Worm (Caenorhabditis elegans) whole organism, L2 larva: Measurements from ENCODE around the gene F28C6.9.
A peak's percentile ranks its signal among the peaks of the same experiment; 100 is the strongest.

Source experiments
- C34F6.9 ChIP-seq: fragments of 150-350 bp; optimal IDR thresholded peaks from 2 replicates; lab custom pipeline; 2014; ENCODE audit warnings: missing biosample characterization, missing genetic modification characterization
- F13H6.1 ChIP-seq: sonication (generic microtip); optimal IDR thresholded peaks from 2 replicates; lab custom pipeline; 2016; ENCODE audit warnings: missing genetic modification characterization, missing compliant biosample characterization
- R02D3.7 ChIP-seq: fragments of 150-350 bp; optimal IDR thresholded peaks from 2 replicates; lab custom pipeline; 2014; ENCODE audit warnings: missing biosample characterization, missing genetic modification characterization
- Y55F3AM.14 ChIP-seq: fragments of 200-800 bp; sonication (Bioruptor generic); optimal IDR thresholded peaks from 2 replicates; lab custom pipeline; 2018; ENCODE audit warnings: mild to moderate bottlenecking, missing genetic modification characterization, missing compliant biosample characterization
- ZK546.5 ChIP-seq: sonication (generic microtip); optimal IDR thresholded peaks from 2 replicates; lab custom pipeline; 2017; ENCODE audit warnings: missing biosample characterization, missing genetic modification characterization
- alr-1 ChIP-seq: fragments of 150-350 bp; optimal IDR thresholded peaks from 2 replicates; lab custom pipeline; 2014; ENCODE audit warnings: missing biosample characterization, missing genetic modification characterization
- aly-2 ChIP-seq: fragments of 150-350 bp; optimal IDR thresholded peaks from 2 replicates; lab custom pipeline; 2014; ENCODE audit warnings: missing biosample characterization, missing genetic modification characterization
- ama-1 ChIP-seq: fragments of 150-350 bp; optimal IDR thresholded peaks from 2 replicates; lab custom pipeline; 2018; ENCODE audit warnings: inconsistent platforms
- blmp-1 ChIP-seq: sonication (generic microtip); optimal IDR thresholded peaks from 2 replicates; lab custom pipeline; 2017; ENCODE audit warnings: missing genetic modification characterization, mild to moderate bottlenecking, missing compliant biosample characterization, antibody characterized with exemption, moderate library complexity; ENCODE audit not compliant: insufficient read depth
- ceh-16 ChIP-seq: fragments of 150-350 bp; optimal IDR thresholded peaks from 2 replicates; lab custom pipeline; 2014; ENCODE audit warnings: missing biosample characterization, missing genetic modification characterization
- ceh-82 ChIP-seq: fragments of 150-350 bp; optimal IDR thresholded peaks from 2 replicates; lab custom pipeline; 2014; ENCODE audit warnings: missing biosample characterization, missing genetic modification characterization
- crh-2 ChIP-seq: sonication (generic microtip); optimal IDR thresholded peaks from 2 replicates; lab custom pipeline; 2017; ENCODE audit warnings: missing biosample characterization, missing genetic modification characterization
- dmd-4 ChIP-seq: sonication (generic microtip); optimal IDR thresholded peaks from 2 replicates; lab custom pipeline; 2017; ENCODE audit warnings: missing biosample characterization, missing genetic modification characterization
- egl-27 ChIP-seq: sonication (generic microtip); optimal IDR thresholded peaks from 3 replicates; lab custom pipeline; 2017; ENCODE audit warnings: missing biosample characterization, missing genetic modification reagents, missing genetic modification characterization
- elt-1 ChIP-seq: fragments of 150-350 bp; optimal IDR thresholded peaks from 2 replicates; lab custom pipeline; 2014; ENCODE audit warnings: missing biosample characterization, missing genetic modification characterization
- elt-3 ChIP-seq: sonication (generic microtip); optimal IDR thresholded peaks from 2 replicates; lab custom pipeline; 2017; ENCODE audit warnings: missing biosample characterization, missing genetic modification characterization
- fos-1 ChIP-seq: fragments of 150-350 bp; optimal IDR thresholded peaks from 2 replicates; lab custom pipeline; 2014; ENCODE audit warnings: missing biosample characterization, missing genetic modification characterization
- gmeb-1 ChIP-seq: fragments of 150-350 bp; optimal IDR thresholded peaks from 2 replicates; lab custom pipeline; 2014; ENCODE audit warnings: missing biosample characterization, missing genetic modification characterization
- lin-11 ChIP-seq: fragments of 150-350 bp; sonication (generic microtip); optimal IDR thresholded peaks from 2 replicates; lab custom pipeline; 2014; ENCODE audit warnings: missing biosample characterization, missing genetic modification characterization, inconsistent platforms, mixed read lengths
- lin-13 ChIP-seq: fragments of 150-350 bp; optimal IDR thresholded peaks from 2 replicates; lab custom pipeline; 2014; ENCODE audit warnings: missing biosample characterization, missing genetic modification reagents, missing genetic modification characterization
- lin-39 ChIP-seq: fragments of 150-350 bp; optimal IDR thresholded peaks from 2 replicates; lab custom pipeline; 2014; ENCODE audit warnings: missing biosample characterization, missing genetic modification reagents, missing genetic modification characterization
- lsy-2 ChIP-seq, 2 experiments: fragments of 150-350 bp in 1 of 2; sonication (generic microtip) in 1 of 2; optimal IDR thresholded peaks; 2 replicates each; lab custom pipeline; 2014 to 2017; ENCODE audit warnings: missing biosample characterization in 2 of 2, missing genetic modification characterization in 2 of 2
- mab-5 ChIP-seq: fragments of 150-350 bp; optimal IDR thresholded peaks from 2 replicates; lab custom pipeline; 2014; ENCODE audit warnings: missing biosample characterization, missing genetic modification characterization
- mbf-1 ChIP-seq: sonication (generic microtip); optimal IDR thresholded peaks from 2 replicates; lab custom pipeline; 2017; ENCODE audit warnings: missing biosample characterization, missing genetic modification characterization
- mdl-1 ChIP-seq, 2 experiments: fragments of 150-350 bp in 1 of 2; sonication (generic microtip) in 1 of 2; optimal IDR thresholded peaks; 2 replicates each; lab custom pipeline; 2017; ENCODE audit warnings: missing biosample characterization in 2 of 2, missing genetic modification characterization in 2 of 2
- nhr-10 ChIP-seq: sonication (generic microtip); optimal IDR thresholded peaks from 2 replicates; lab custom pipeline; 2017; ENCODE audit warnings: missing biosample characterization, missing genetic modification characterization
- nhr-11 ChIP-seq: fragments of 150-350 bp; optimal IDR thresholded peaks from 2 replicates; lab custom pipeline; 2014; ENCODE audit warnings: missing biosample characterization, missing genetic modification characterization
- nhr-12 ChIP-seq: fragments of 150-350 bp; optimal IDR thresholded peaks from 2 replicates; lab custom pipeline; 2014; ENCODE audit warnings: missing biosample characterization, missing genetic modification characterization
- nhr-129 ChIP-seq: fragments of 150-350 bp; optimal IDR thresholded peaks from 2 replicates; lab custom pipeline; 2014; ENCODE audit warnings: missing biosample characterization, missing genetic modification characterization
- nhr-21 ChIP-seq: fragments of 150-350 bp; optimal IDR thresholded peaks from 2 replicates; lab custom pipeline; 2014; ENCODE audit warnings: missing biosample characterization, missing genetic modification characterization
- nhr-23 ChIP-seq: fragments of 150-350 bp; optimal IDR thresholded peaks from 2 replicates; lab custom pipeline; 2014; ENCODE audit warnings: missing biosample characterization, missing genetic modification reagents, missing genetic modification characterization
- nhr-237 ChIP-seq: fragments of 150-350 bp; optimal IDR thresholded peaks from 2 replicates; lab custom pipeline; 2014; ENCODE audit warnings: missing biosample characterization, missing genetic modification characterization
- nhr-25 ChIP-seq: fragments of 150-350 bp; sonication (generic microtip); optimal IDR thresholded peaks from 3 replicates; lab custom pipeline; 2014; ENCODE audit warnings: missing biosample characterization, missing genetic modification characterization
- nhr-6 ChIP-seq: fragments of 150-350 bp; optimal IDR thresholded peaks from 2 replicates; lab custom pipeline; 2014; ENCODE audit warnings: missing biosample characterization, missing genetic modification characterization
- nhr-77 ChIP-seq: fragments of 150-350 bp; optimal IDR thresholded peaks from 2 replicates; lab custom pipeline; 2014; ENCODE audit warnings: missing biosample characterization, missing genetic modification characterization
- peb-1 ChIP-seq: fragments of 150-350 bp; optimal IDR thresholded peaks from 2 replicates; lab custom pipeline; 2014; ENCODE audit warnings: missing biosample characterization, missing genetic modification characterization
- sem-4 ChIP-seq: fragments of 150-350 bp; optimal IDR thresholded peaks from 2 replicates; lab custom pipeline; 2014; ENCODE audit warnings: missing biosample characterization, missing genetic modification reagents, missing genetic modification characterization
- skn-1 ChIP-seq: sonication (generic microtip); optimal IDR thresholded peaks from 2 replicates; lab custom pipeline; 2017; ENCODE audit warnings: missing biosample characterization, missing genetic modification characterization
- sma-3 ChIP-seq: sonication (generic microtip); optimal IDR thresholded peaks from 2 replicates; lab custom pipeline; 2016; ENCODE audit warnings: missing genetic modification reagents, missing genetic modification characterization, missing compliant biosample characterization
- sma-9 ChIP-seq, 2 experiments: fragments of 150-350 bp in 1 of 2; sonication (generic microtip) in 1 of 2; optimal IDR thresholded peaks; 2 replicates each; lab custom pipeline; 2014 to 2016; ENCODE audit warnings: missing genetic modification characterization in 2 of 2, mild to moderate bottlenecking in 1 of 2, missing biosample characterization in 1 of 2, missing compliant biosample characterization in 1 of 2, missing genetic modification reagents in 1 of 2, moderate library complexity in 1 of 2
- snpc-4 ChIP-seq: fragments of 150-350 bp; optimal IDR thresholded peaks from 2 replicates; lab custom pipeline; 2014; ENCODE audit warnings: missing biosample characterization, missing genetic modification characterization
- unc-39 ChIP-seq: fragments of 150-350 bp; optimal IDR thresholded peaks from 2 replicates; lab custom pipeline; 2014; ENCODE audit warnings: missing biosample characterization, missing genetic modification characterization
- unc-55 ChIP-seq: fragments of 150-350 bp; sonication (generic microtip); optimal IDR thresholded peaks from 3 replicates; lab custom pipeline; 2014; ENCODE audit warnings: missing biosample characterization, missing genetic modification reagents, missing genetic modification characterization
- unc-62 ChIP-seq: fragments of 150-350 bp; optimal IDR thresholded peaks from 2 replicates; lab custom pipeline; 2014; ENCODE audit warnings: missing biosample characterization, missing genetic modification reagents, missing genetic modification characterization
- zag-1 ChIP-seq: fragments of 150-350 bp; optimal IDR thresholded peaks from 2 replicates; lab custom pipeline; 2014; ENCODE audit warnings: missing biosample characterization, missing genetic modification characterization
- ztf-1 ChIP-seq: fragments of 200-800 bp; sonication (Bioruptor generic); conservative IDR thresholded peaks from 2 replicates; pipeline ENCODE4 v1.3.6; 2022; ENCODE audit warnings: missing genetic modification characterization, missing compliant biosample characterization
- ztf-11 ChIP-seq: sonication (generic microtip); optimal IDR thresholded peaks from 2 replicates; lab custom pipeline; 2017; ENCODE audit warnings: missing biosample characterization, missing genetic modification characterization
- ztf-4 ChIP-seq: fragments of 150-350 bp; optimal IDR thresholded peaks from 2 replicates; lab custom pipeline; 2014; ENCODE audit warnings: missing biosample characterization, missing genetic modification characterization

The F28C6.9 gene

DNA sequence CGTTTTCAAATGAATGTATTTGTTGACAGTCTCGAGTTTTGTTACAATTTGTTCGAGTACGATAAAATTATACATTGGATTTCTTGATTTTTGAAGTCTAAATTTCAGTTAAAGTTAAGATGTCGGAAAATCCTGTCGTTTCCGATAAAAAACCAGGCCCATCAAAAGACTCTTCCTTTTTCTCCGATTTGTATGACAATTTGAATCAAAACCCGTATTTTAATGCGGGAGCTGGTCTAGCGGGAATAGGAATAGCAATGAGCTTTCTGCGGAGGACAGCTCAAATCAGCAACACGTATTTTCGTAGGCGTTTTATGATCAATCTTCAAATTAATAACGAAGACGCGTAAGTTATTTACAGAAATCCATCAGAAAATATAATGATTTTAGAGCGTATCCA is 39.0 kb downstream of the F28C6.9 start, which contains the start of gene bcs-1:
Gene bcs-1 (plus strand): TSS at position 109 of the 400 bp plus-strand sequence.
- no peak for TF ChIP-seq ztf-11 (tag; lab: Kevin White, UChicago)
- no peak for TF ChIP-seq nhr-25 (tag; lab: Kevin White, UChicago)
- TF ChIP-seq ztf-1, result no peak
- no peak for TF ChIP-seq nhr-77 (tag; lab: Kevin White, UChicago)
- TF ChIP-seq ama-1, result no peak
- TF ChIP-seq aly-2, result no peak
- TF ChIP-seq egl-27 (tag; lab: Kevin White, UChicago), result no peak
- no peak for TF ChIP-seq alr-1
- no peak for TF ChIP-seq unc-55 (GFP tag; lab: Kevin White, UChicago)
- no peak for TF ChIP-seq ceh-82 (tag; lab: Kevin White, UChicago)
- TF ChIP-seq fos-1 (tag; lab: Kevin White, UChicago), result no peak

DNA sequence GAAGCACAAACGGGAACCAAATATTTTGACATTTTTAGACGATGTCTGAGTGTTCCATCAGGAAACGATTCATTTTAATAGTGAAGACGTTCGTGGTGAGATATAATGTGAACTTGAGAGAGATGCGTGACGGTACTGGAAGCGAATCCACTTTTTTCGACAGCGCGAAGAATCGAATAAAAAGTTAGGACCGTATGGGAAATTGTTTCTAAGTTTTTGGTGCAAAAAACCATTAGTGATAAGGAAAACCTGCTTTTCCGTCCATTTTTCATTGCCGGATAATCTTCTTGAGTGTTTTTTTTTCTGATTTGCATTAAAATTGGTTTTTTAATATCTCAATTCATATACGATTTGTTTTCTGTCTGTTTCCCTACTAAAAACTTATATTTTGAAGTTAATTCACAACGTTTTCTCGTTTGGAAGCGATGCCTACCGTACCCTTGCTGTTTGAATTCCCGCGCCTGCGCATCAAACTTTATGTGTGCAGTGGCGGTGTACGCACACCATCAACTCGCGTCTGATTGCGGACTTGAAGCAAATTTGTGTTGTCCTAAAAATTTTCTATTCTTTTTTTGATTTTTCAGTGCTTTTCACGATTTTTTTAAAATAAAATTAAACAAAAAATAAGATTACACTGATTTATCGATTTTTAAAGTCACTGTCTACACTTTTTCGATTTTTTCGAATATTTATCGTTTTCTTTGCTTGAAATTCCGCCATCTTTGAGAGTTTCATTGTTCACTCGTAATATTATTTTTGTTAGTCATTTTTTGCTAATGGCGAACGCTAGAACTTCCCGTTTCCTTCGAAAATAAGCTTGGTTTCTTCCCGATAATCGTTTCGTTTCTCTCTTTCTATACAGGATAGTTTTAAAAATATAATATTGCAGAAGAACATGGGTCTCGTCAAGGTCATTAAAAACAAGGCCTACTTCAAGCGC is 40.7 kb downstream of the F28C6.9 start, which contains the start of the genes col-38 and rpl-5:
Gene col-38 (minus strand): TSS at position 51 of the 940 bp plus-strand sequence.
Gene rpl-5 (plus strand): TSS at position 890 of the 940 bp plus-strand sequence.
- TF ChIP-seq unc-62 (GFP tag; lab: Kevin White, UChicago), result no peak
- peak; percentile 5 for TF ChIP-seq R02D3.7 (tag; lab: Kevin White, UChicago)
- peak; percentile 88 for TF ChIP-seq lin-13 (GFP tag; lab: Kevin White, UChicago)
- TF ChIP-seq ama-1, result peak; percentile 78
- TF ChIP-seq peb-1 (tag; lab: Kevin White, UChicago), result no peak
- peak; percentile 42 for TF ChIP-seq mab-5 (tag; lab: Kevin White, UChicago)
- no peak for TF ChIP-seq alr-1
- TF ChIP-seq unc-55 (GFP tag; lab: Kevin White, UChicago), result peak; percentile 97
- peak; percentile 93 to 99 for TF ChIP-seq lsy-2 (tag; optimal IDR thresholded peaks at IDR 0.05; lab: Kevin White, UChicago)
- TF ChIP-seq snpc-4, result peak; percentile 80
- TF ChIP-seq nhr-129 (tag; lab: Kevin White, UChicago), result peak; percentile 92
- peak; percentile 71 for TF ChIP-seq ztf-4 (tag; lab: Kevin White, UChicago)
- TF ChIP-seq nhr-237, result peak; percentile 38
- peak; percentile 52 for TF ChIP-seq nhr-12 (tag; lab: Kevin White, UChicago)
- TF ChIP-seq gmeb-1 (tag; lab: Kevin White, UChicago), result peak; percentile 97
- TF ChIP-seq dmd-4 (tag; lab: Kevin White, UChicago), result no peak
- TF ChIP-seq ceh-82 (tag; lab: Kevin White, UChicago), result no peak
- no peak for TF ChIP-seq nhr-11 (tag; lab: Kevin White, UChicago)
- TF ChIP-seq nhr-77 (tag; lab: Kevin White, UChicago), result no peak
- TF ChIP-seq F13H6.1 (tag; lab: Kevin White, UChicago), result peak; percentile 88
- peak in 1 of 2 experiments; percentile 51 for TF ChIP-seq mdl-1 (tag; optimal IDR thresholded peaks at IDR 0.05; lab: Kevin White, UChicago)
- TF ChIP-seq lin-39 (tag; lab: Kevin White, UChicago), result no peak
- TF ChIP-seq nhr-6 (tag; lab: Kevin White, UChicago), result peak; percentile 71
- TF ChIP-seq sma-3 (GFP tag; lab: Kevin White, UChicago), result peak; percentile 88
- peak; percentile 66 for TF ChIP-seq ceh-16 (tag; lab: Kevin White, UChicago)
- TF ChIP-seq sem-4 (tag; lab: Kevin White, UChicago), result peak; percentile 74
- TF ChIP-seq elt-3, result no peak
- TF ChIP-seq skn-1 (tag; lab: Kevin White, UChicago), result no peak
- TF ChIP-seq fos-1 (tag; lab: Kevin White, UChicago), result peak; percentile 81
- TF ChIP-seq egl-27 (tag; lab: Kevin White, UChicago), result no peak
- TF ChIP-seq ztf-11 (tag; lab: Kevin White, UChicago), result no peak
- peak; percentile 81 for TF ChIP-seq nhr-21 (tag; lab: Kevin White, UChicago)
- TF ChIP-seq C34F6.9 (tag; lab: Kevin White, UChicago), result peak; percentile 98
- peak; percentile 33 for TF ChIP-seq blmp-1 (tag; lab: Kevin White, UChicago)
- TF ChIP-seq unc-39 (tag; lab: Kevin White, UChicago), result no peak
- TF ChIP-seq zag-1 (tag; lab: Kevin White, UChicago), result peak; percentile 71
- peak; percentile 95 for TF ChIP-seq lin-11 (tag; lab: Kevin White, UChicago)
- no peak for TF ChIP-seq nhr-23 (tag; lab: Kevin White, UChicago)
- TF ChIP-seq crh-2 (tag; lab: Kevin White, UChicago), result peak; percentile 96
- TF ChIP-seq mbf-1 (tag; lab: Kevin White, UChicago), result no peak
- peak; percentile 96 for TF ChIP-seq ZK546.5 (tag; lab: Kevin White, UChicago)
- TF ChIP-seq nhr-25 (tag; lab: Kevin White, UChicago), result peak; percentile 87
- TF ChIP-seq elt-1 (tag; lab: Kevin White, UChicago), result no peak
- TF ChIP-seq sma-9 (GFP tag; optimal IDR thresholded peaks at IDR 0.05; lab: Kevin White, UChicago), result peak; percentile 79
- no peak for TF ChIP-seq sma-9 (tag; optimal IDR thresholded peaks at IDR 0.05; lab: Kevin White, UChicago)
- TF ChIP-seq aly-2, result no peak
- TF ChIP-seq nhr-10 (tag; lab: Kevin White, UChicago), result no peak
- TF ChIP-seq ztf-1, result no peak
- peak; percentile 15 for TF ChIP-seq Y55F3AM.14 (GFP tag; lab: Kevin White, UChicago)
